ENCODE assay signal across 1 fruit fly cellular context in the genomic region with DNA sequence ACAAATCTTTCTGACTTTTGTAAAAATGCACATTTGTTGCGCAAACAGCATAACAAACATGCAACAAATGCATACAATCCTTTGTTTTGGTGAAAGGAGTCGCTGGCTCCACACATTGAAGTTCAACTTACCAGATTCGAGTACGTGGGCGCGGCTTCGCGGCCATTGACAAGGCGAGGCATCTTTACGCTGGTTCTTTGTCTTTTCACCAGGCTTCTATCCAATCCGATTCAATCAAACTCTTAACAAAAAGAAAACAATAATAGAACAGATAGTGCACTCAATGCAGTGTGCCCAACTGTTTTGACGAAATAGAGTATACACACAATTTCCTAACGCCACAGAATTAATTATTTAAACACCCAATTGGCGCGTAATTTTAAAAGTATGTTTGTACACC.
A peak's percentile ranks its signal among the peaks of the same experiment; 100 is the strongest.
TF ChIP-seq lines count a peak whose summit lies in the region.

CG5262 (minus strand) TSS at position 294 of the 400 bp plus-strand sequence.

TF ChIP-seq in whole organism, embryonic, 481 proteins besides CTCF, POLR2A, EP300 and RAD21 (continued from another document):
- peak; percentile 72 for TF ChIP-seq pzg (GFP tag; optimal IDR thresholded peaks at IDR 0.05; lab: Kevin White, UChicago)
- TF ChIP-seq ash1 (GFP tag; optimal IDR thresholded peaks at IDR 0.05; lab: Kevin White, UChicago), result no peak
- TF ChIP-seq hbn (GFP tag; IDR thresholded peaks at IDR 0.05; lab: Robert Waterston, UW; ENCODE audit: partially characterized antibody), result peak; percentile 15; the same call in 1 of the 2 replicates
- peak; percentile 21 for TF ChIP-seq CG17186 (GFP tag; optimal IDR thresholded peaks at IDR 0.05; lab: Kevin White, UChicago)
- TF ChIP-seq CG15514 (GFP tag; optimal IDR thresholded peaks at IDR 0.05; lab: Kevin White, UChicago), result peak; percentile 44
- peak in 1 of 3 experiments; percentile 22 for TF ChIP-seq Stat92E (GFP tag; optimal IDR thresholded peaks at IDR 0.05; lab: Kevin White, UChicago)
- TF ChIP-seq sna (GFP tag; IDR thresholded peaks at IDR 0.05; lab: Robert Waterston, UW; ENCODE audit: partially characterized antibody), result 0 out of 2 replicates have a peak, but pooled peaks have one; percentile 15
- no peak for TF ChIP-seq ttk (GFP tag; IDR thresholded peaks at IDR 0.05; lab: Robert Waterston, UW)
- no peak for TF ChIP-seq CG13775 (GFP tag; optimal IDR thresholded peaks at IDR 0.05; lab: Kevin White, UChicago)
- peak; percentile 43; the same call in 1 of the 2 replicates for TF ChIP-seq Dref (GFP tag; IDR thresholded peaks at IDR 0.05; lab: Robert Waterston, UW)
- peak; percentile 56 for TF ChIP-seq YL-1 (GFP tag; optimal IDR thresholded peaks at IDR 0.05; lab: Kevin White, UChicago)
- TF ChIP-seq Pdp1 (GFP tag; optimal IDR thresholded peaks at IDR 0.05; lab: Kevin White, UChicago), result peak in 1 of 2 experiments; percentile 55
- peak; percentile 44 for TF ChIP-seq CG10267 (tag; optimal IDR thresholded peaks at IDR 0.05; lab: Kevin White, UChicago)
- TF ChIP-seq zen (tag; optimal IDR thresholded peaks at IDR 0.05; lab: Kevin White, UChicago), result peak; percentile 19
- peak; percentile 64 for TF ChIP-seq MBD-R2 (GFP tag; IDR thresholded peaks at IDR 0.05; lab: Robert Waterston, UW)
- peak; percentile 92 for TF ChIP-seq E2f2 (GFP tag; IDR thresholded peaks at IDR 0.05; lab: Robert Waterston, UW)
- TF ChIP-seq Sry-δ (GFP tag; optimal IDR thresholded peaks at IDR 0.05; lab: Kevin White, UChicago), result peak; percentile 57
- peak; percentile 30 for TF ChIP-seq CG2712 (tag; optimal IDR thresholded peaks at IDR 0.05; lab: Kevin White, UChicago)
- TF ChIP-seq CG4617 (GFP tag; optimal IDR thresholded peaks at IDR 0.05; lab: Kevin White, UChicago; ENCODE audit: borderline replicate concordance), result peak; percentile 83
- peak; percentile 28; the same call in 1 of the 2 replicates for TF ChIP-seq Scr (GFP tag; IDR thresholded peaks at IDR 0.05; lab: Robert Waterston, UW; ENCODE audit: partially characterized antibody)
- no peak for TF ChIP-seq pho (GFP tag; optimal IDR thresholded peaks at IDR 0.05; lab: Kevin White, UChicago)
- TF ChIP-seq Elba2 (GFP tag; optimal IDR thresholded peaks at IDR 0.05; lab: Kevin White, UChicago), result peak; percentile 82
- TF ChIP-seq CG15479 (GFP tag; optimal IDR thresholded peaks at IDR 0.05; lab: Kevin White, UChicago), result peak; percentile 65
- TF ChIP-seq vvl (GFP tag; IDR thresholded peaks at IDR 0.05; lab: Robert Waterston, UW), result peak; percentile 76
- TF ChIP-seq CG33213 (GFP tag; optimal IDR thresholded peaks at IDR 0.05; lab: Kevin White, UChicago), result peak; percentile 15
- peak; percentile 64 for TF ChIP-seq Nf-YB (GFP tag; optimal IDR thresholded peaks at IDR 0.05; lab: Kevin White, UChicago)
- TF ChIP-seq otp (GFP tag; IDR thresholded peaks at IDR 0.05; lab: Robert Waterston, UW), result no peak
- TF ChIP-seq gfzf (GFP tag; optimal IDR thresholded peaks at IDR 0.05; lab: Kevin White, UChicago), result peak; percentile 91
- TF ChIP-seq nom (GFP tag; optimal IDR thresholded peaks at IDR 0.05; lab: Kevin White, UChicago), result peak; percentile 60
- TF ChIP-seq CG2199 (GFP tag; IDR thresholded peaks at IDR 0.05; lab: Robert Waterston, UW), result peak; percentile 48; the same call in 1 of the 3 replicates
- peak; percentile 9 for TF ChIP-seq Med (GFP tag; lab: Kevin White, UChicago)
- no peak for TF ChIP-seq sim (GFP tag; IDR thresholded peaks at IDR 0.05; lab: Robert Waterston, UW)
- no peak for TF ChIP-seq CG10654 (GFP tag; optimal IDR thresholded peaks at IDR 0.05; lab: Kevin White, UChicago)
TF ChIP-seq in whole organism, embryonic: peak in this region for 40.
